Worm (Caenorhabditis elegans) whole organism, L4 larva: ENCODE measurements around the gene str-41.

ENCODE experiments used
- Y48G9A.11 ChIP-seq: fragments of 200-800 bp; sonication (Bioruptor generic); IDR thresholded peaks from 2 replicates; pipeline ENCODE4 v1.3.6; 2022; ENCODE audit warnings: missing genetic modification reagents, missing genetic modification characterization, missing compliant biosample characterization
- ZK546.5 ChIP-seq, 2 experiments: sonication (generic microtip); optimal IDR thresholded peaks; 2 replicates each; lab custom pipeline; 2017; ENCODE audit warnings: missing biosample characterization in 2 of 2, missing genetic modification characterization in 2 of 2
- aly-2 ChIP-seq: sonication (generic microtip); optimal IDR thresholded peaks from 2 replicates; lab custom pipeline; 2018; ENCODE audit warnings: missing biosample characterization, missing genetic modification characterization
- ama-1 ChIP-seq: fragments of 150-350 bp; optimal IDR thresholded peaks from 2 replicates; lab custom pipeline; 2014; ENCODE audit warnings: inconsistent platforms, mixed read lengths
- jun-1 ChIP-seq: fragments of 150-350 bp; optimal IDR thresholded peaks from 2 replicates; lab custom pipeline; 2014; ENCODE audit warnings: missing biosample characterization, missing genetic modification reagents, missing genetic modification characterization
- lir-3 ChIP-seq: sonication (generic microtip); optimal IDR thresholded peaks from 2 replicates; lab custom pipeline; 2016; ENCODE audit warnings: mild to moderate bottlenecking, missing genetic modification characterization, missing compliant biosample characterization
- lsy-2 ChIP-seq, 2 experiments: fragments of 150-350 bp in 1 of 2; sonication (generic microtip) in 1 of 2; optimal IDR thresholded peaks; 2 replicates each; lab custom pipeline; 2014 to 2017; ENCODE audit warnings: missing biosample characterization in 2 of 2, missing genetic modification characterization in 2 of 2
- mdl-1 ChIP-seq, 2 experiments: fragments of 150-350 bp in 1 of 2; sonication (generic microtip) in 1 of 2; optimal IDR thresholded peaks; 2 replicates each; lab custom pipeline; 2014 to 2017; ENCODE audit warnings: missing biosample characterization in 2 of 2, missing genetic modification characterization in 2 of 2
- nhr-11 ChIP-seq: fragments of 150-350 bp; optimal IDR thresholded peaks from 2 replicates; lab custom pipeline; 2014; ENCODE audit warnings: missing biosample characterization, missing genetic modification characterization
- nhr-77 ChIP-seq: fragments of 150-350 bp; optimal IDR thresholded peaks from 2 replicates; lab custom pipeline; 2014; ENCODE audit warnings: missing biosample characterization, missing genetic modification characterization
- pha-4 ChIP-seq, 2 experiments: fragments of 150-350 bp in 1 of 2; fragments of 200-800 bp in 1 of 2; sonication (Bioruptor generic) in 1 of 2; IDR thresholded peaks in 1 of 2; optimal IDR thresholded peaks in 1 of 2; 2 replicates each; pipeline versions ENCODE4 v1.3.6 to Lab custom; 2014 to 2022; ENCODE audit warnings: missing genetic modification characterization in 2 of 2, missing genetic modification reagents in 2 of 2, missing biosample characterization in 1 of 2, missing compliant biosample characterization in 1 of 2
- pqm-1 ChIP-seq: sonication (generic microtip); optimal IDR thresholded peaks from 2 replicates; lab custom pipeline; 2017; ENCODE audit warnings: missing biosample characterization, missing genetic modification characterization
- unc-62 ChIP-seq, 3 experiments: fragments of 150-350 bp in 1 of 3; sonication (generic microtip); optimal IDR thresholded peaks in 2 of 3; peaks in 1 of 3; 1 replicate in 1 of 3; 2 replicates in 2 of 3; lab custom pipeline; 2014 to 2017; ENCODE audit warnings: missing biosample characterization in 3 of 3, missing genetic modification characterization in 3 of 3, missing genetic modification reagents in 3 of 3, missing genotype in 1 of 3
- ztf-11 ChIP-seq: fragments of 150-350 bp; optimal IDR thresholded peaks from 2 replicates; lab custom pipeline; 2014; ENCODE audit warnings: missing biosample characterization, missing genetic modification characterization

DNA sequence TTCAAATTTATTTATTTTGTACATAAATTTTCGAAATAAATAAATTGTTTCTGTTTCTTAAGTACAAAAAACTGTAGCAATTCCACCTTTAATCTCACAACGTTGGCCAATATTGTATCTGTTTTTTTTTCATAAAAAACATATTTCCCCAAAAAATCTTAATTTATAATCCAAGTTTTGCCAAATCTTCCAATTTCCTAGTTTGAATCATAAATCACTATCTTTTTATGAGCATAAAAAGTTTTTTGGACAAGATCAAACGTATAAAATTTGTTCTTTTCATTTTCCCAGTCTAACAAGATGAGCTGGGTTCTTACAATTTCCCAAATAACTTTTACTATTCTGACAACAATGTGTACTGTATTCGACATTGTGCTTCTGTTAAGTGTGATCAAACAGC lies 8.4 kb downstream of the str-41 start, which contains the start of gene srxa-4:
- TF ChIP-seq ZK546.5 (tag; optimal IDR thresholded peaks at IDR 0.05; lab: Kevin White, UChicago), result no peak
- TF ChIP-seq lsy-2 (tag; optimal IDR thresholded peaks at IDR 0.05; lab: Kevin White, UChicago), result no peak
- no peak for TF ChIP-seq mdl-1 (tag; optimal IDR thresholded peaks at IDR 0.05; lab: Kevin White, UChicago)
- no peak for TF ChIP-seq pha-4 (GFP tag; IDR thresholded peaks at IDR 0.05; lab: Robert Waterston, UW)
- no peak for TF ChIP-seq pha-4 (tag; optimal IDR thresholded peaks at IDR 0.05; lab: Kevin White, UChicago)
- no peak for TF ChIP-seq ama-1 (lab: Kevin White, UChicago)
- TF ChIP-seq nhr-77 (tag; lab: Kevin White, UChicago), result no peak
- TF ChIP-seq pqm-1 (tag; lab: Kevin White, UChicago), result no peak
- TF ChIP-seq aly-2 (tag; lab: Kevin White, UChicago), result no peak
- no peak for TF ChIP-seq lir-3 (tag; lab: Kevin White, UChicago)
- TF ChIP-seq Y48G9A.11 (GFP tag; lab: Robert Waterston, UW), result no peak
- no peak for TF ChIP-seq ztf-11 (tag; lab: Kevin White, UChicago)
- no peak for TF ChIP-seq jun-1 (tag; lab: Kevin White, UChicago)
- no peak for TF ChIP-seq nhr-11
- TF ChIP-seq unc-62 (GFP tag; optimal IDR thresholded peaks at IDR 0.05 in 1 of 2; lab: Kevin White, UChicago), result no peak
- TF ChIP-seq unc-62 (tag; optimal IDR thresholded peaks at IDR 0.05; lab: Kevin White, UChicago), result no peak
